Fruit fly (Drosophila melanogaster): ENCODE results near the gene CG4619.
A peak's percentile ranks its signal among the peaks of the same experiment; 100 is the strongest.

CG4619 gene

dm6 chr2L:9908468-9908967 is 30.1 kb upstream of the CG4619 start, which contains the start of gene CG13124 (continued):
- TF ChIP-seq CG3065 (GFP tag; optimal IDR thresholded peaks at IDR 0.05) (no peak), gem (tag; optimal IDR thresholded peaks at IDR 0.05) (peak; percentile 37), ab (GFP tag; optimal IDR thresholded peaks at IDR 0.05) (no peak), NC2β (GFP tag; optimal IDR thresholded peaks at IDR 0.05) (peak; percentile 7), HLH4C (GFP tag; IDR thresholded peaks at IDR 0.05; ENCODE audit: partially characterized antibody) (no peak), HmgZ (tag; optimal IDR thresholded peaks at IDR 0.05) (peak; percentile 0), CG7786 (GFP tag; optimal IDR thresholded peaks at IDR 0.05) (no peak), tgo (GFP tag; IDR thresholded peaks at IDR 0.05) (no peak), CG14965 (GFP tag; optimal IDR thresholded peaks at IDR 0.05; ENCODE audit: borderline replicate concordance) (no peak), CG4282 (GFP tag; optimal IDR thresholded peaks at IDR 0.05) (no peak), schlank (tag; optimal IDR thresholded peaks at IDR 0.05) (no peak), Awh (GFP tag; IDR thresholded peaks at IDR 0.05) (no peak), Hey (tag; optimal IDR thresholded peaks at IDR 0.05) (no peak), CG11695 (GFP tag; IDR thresholded peaks at IDR 0.05) (peak; percentile 23; the same call in 1 of the 3 replicates), pros (GFP tag; optimal IDR thresholded peaks at IDR 0.05) (no peak), CG2120 (GFP tag; optimal IDR thresholded peaks at IDR 0.05) (peak; percentile 46), klu (GFP tag; IDR thresholded peaks at IDR 0.05) (no peak), Kr (GFP tag; optimal IDR thresholded peaks at IDR 0.05) (no peak), salm (tag; optimal IDR thresholded peaks at IDR 0.05) (peak; percentile 16), chif (GFP tag; optimal IDR thresholded peaks at IDR 0.05) (no peak), mirr (GFP tag; optimal IDR thresholded peaks at IDR 0.05) (peak; percentile 57), D19B (GFP tag; optimal IDR thresholded peaks at IDR 0.05) (no peak), Xrp1 (GFP tag; IDR thresholded peaks at IDR 0.05) (peak; percentile 38; the same call in 1 of the 2 replicates), CG12391 (tag; optimal IDR thresholded peaks at IDR 0.05) (peak; percentile 5), CG4820 (GFP tag; optimal IDR thresholded peaks at IDR 0.05) (no peak), jumu (GFP tag; optimal IDR thresholded peaks at IDR 0.05) (no peak), fu2 (GFP tag; optimal IDR thresholded peaks at IDR 0.05) (no peak), gsb-n (tag; optimal IDR thresholded peaks at IDR 0.05) (no peak), sens (GFP tag) (peak; percentile 84), Ssrp (tag; optimal IDR thresholded peaks at IDR 0.05) (no peak), Tbp (GFP tag; optimal IDR thresholded peaks at IDR 0.05) (no peak), Rx (GFP tag; IDR thresholded peaks at IDR 0.05) (no peak), slp2 (GFP tag; optimal IDR thresholded peaks at IDR 0.05) (no peak), Sry-β (GFP tag; optimal IDR thresholded peaks at IDR 0.05) (no peak), CG3281 (GFP tag; optimal IDR thresholded peaks at IDR 0.05) (peak; percentile 13), CG1024 (GFP tag; IDR thresholded peaks at IDR 0.05) (no peak), CG6683 (GFP tag; optimal IDR thresholded peaks at IDR 0.05) (no peak), CG3726 (GFP tag; IDR thresholded peaks at IDR 0.05) (no peak), CG31388 (GFP tag; optimal IDR thresholded peaks at IDR 0.05) (no peak), ftz-f1 (GFP tag; optimal IDR thresholded peaks at IDR 0.05) (no peak), ssp (GFP tag; IDR thresholded peaks at IDR 0.05) (no peak), seq (GFP tag; IDR thresholded peaks at IDR 0.05) (no peak; the same call in 1 of the 2 replicates), cato (GFP tag; optimal IDR thresholded peaks at IDR 0.05; ENCODE audit: borderline replicate concordance) (no peak), org-1 (GFP tag; optimal IDR thresholded peaks at IDR 0.05) (no peak), CG2116 (GFP tag; optimal IDR thresholded peaks at IDR 0.05) (no peak), CG17328 (GFP tag; IDR thresholded peaks at IDR 0.05) (peak; percentile 38; the same call in 1 of the 2 replicates), hth (optimal IDR thresholded peaks at IDR 0.05) (no peak), BEAF-32 (GFP tag; optimal IDR thresholded peaks at IDR 0.05) (no peak), CG15601 (tag; optimal IDR thresholded peaks at IDR 0.05) (no peak), crol (GFP tag; IDR thresholded peaks at IDR 0.05) (no peak), CG3407 (GFP tag; optimal IDR thresholded peaks at IDR 0.05) (no peak), D (optimal IDR thresholded peaks at IDR 0.05) (no peak), D (GFP tag; optimal IDR thresholded peaks at IDR 0.05) (no peak)
